Fruit fly (Drosophila melanogaster) whole organism, embryonic: ENCODE results near the gene rgn.

Source experiments
- Bdp1 ChIP-seq: fragments of 200-800 bp; sonication (Bioruptor generic); optimal IDR thresholded peaks from 3 replicates; lab custom pipeline; 2016; ENCODE audit warnings: missing biosample characterization, missing genetic modification characterization
- CG10321 ChIP-seq: fragments of 200-800 bp; sonication (Bioruptor generic); IDR thresholded peaks from 2 replicates; pipeline ENCODE4 v1.3.6; 2022; ENCODE audit warnings: missing biosample characterization, missing genetic modification characterization
- CG13624 ChIP-seq: fragments of 200-800 bp; sonication (Bioruptor generic); optimal IDR thresholded peaks from 2 replicates; lab custom pipeline; 2016; ENCODE audit warnings: missing biosample characterization, missing genetic modification characterization
- CG14710 ChIP-seq: fragments of 200-800 bp; sonication (Bioruptor generic); optimal IDR thresholded peaks from 3 replicates; lab custom pipeline; 2019; ENCODE audit warnings: missing biosample characterization, mild to moderate bottlenecking, missing genetic modification characterization, moderate library complexity
- CG15479 ChIP-seq: fragments of 200-800 bp; sonication (Bioruptor generic); optimal IDR thresholded peaks from 3 replicates; lab custom pipeline; 2019; ENCODE audit warnings: missing biosample characterization, mild to moderate bottlenecking, missing genetic modification characterization, moderate library complexity
- CG1603 ChIP-seq: fragments of 200-800 bp; sonication (Bioruptor generic); optimal IDR thresholded peaks from 2 replicates; lab custom pipeline; 2019; ENCODE audit warnings: missing biosample characterization, mild to moderate bottlenecking, missing genetic modification characterization, moderate library complexity
- CG16779 ChIP-seq: fragments of 200-800 bp; sonication (Bioruptor generic); IDR thresholded peaks from 2 replicates; pipeline ENCODE4 v1.3.6; 2022; ENCODE audit warnings: missing biosample characterization, missing genetic modification characterization
- CG1832 ChIP-seq: fragments of 200-800 bp; sonication (Bioruptor generic); optimal IDR thresholded peaks from 2 replicates; lab custom pipeline; 2017; ENCODE audit warnings: missing biosample characterization, mild to moderate bottlenecking, missing genetic modification characterization, inconsistent platforms
- CG2712 ChIP-seq: fragments of 200-800 bp; optimal IDR thresholded peaks from 3 replicates; lab custom pipeline; 2019; ENCODE audit warnings: missing biosample characterization, mild to moderate bottlenecking, missing genetic modification characterization, moderate library complexity
- CG4360 ChIP-seq: fragments of 200-800 bp; sonication (Bioruptor generic); IDR thresholded peaks from 2 replicates; pipeline ENCODE4 v1.3.6; 2022; ENCODE audit warnings: missing biosample characterization, missing genetic modification characterization
- CG6791 ChIP-seq: fragments of 200-800 bp; sonication (Bioruptor generic); IDR thresholded peaks from 3 replicates; pipeline ENCODE4 v1.3.6; 2022; ENCODE audit warnings: missing biosample characterization, missing genetic modification characterization; ENCODE audit not compliant: partially characterized antibody
- CG9215 ChIP-seq: fragments of 200-800 bp; sonication (Bioruptor generic); IDR thresholded peaks from 2 replicates; pipeline ENCODE4 v1.3.6; 2022; ENCODE audit warnings: missing biosample characterization, missing genetic modification characterization
- CG9797 ChIP-seq: fragments of 200-800 bp; sonication (Bioruptor generic); optimal IDR thresholded peaks from 3 replicates; lab custom pipeline; 2018; ENCODE audit warnings: missing biosample characterization, mild to moderate bottlenecking, missing genetic modification characterization
- Deaf1 ChIP-seq: fragments of 200-800 bp; optimal IDR thresholded peaks from 3 replicates; lab custom pipeline; 2019; ENCODE audit warnings: missing biosample characterization, mild to moderate bottlenecking, missing genetic modification characterization, moderate library complexity
- Dll ChIP-seq: fragments of 200-800 bp; sonication (Bioruptor generic); IDR thresholded peaks from 4 replicates; pipeline ENCODE4 v1.3.6; 2022; ENCODE audit warnings: missing biosample characterization, missing genetic modification characterization; ENCODE audit not compliant: partially characterized antibody
- E2f2 ChIP-seq: fragments of 200-800 bp; sonication (Bioruptor generic); IDR thresholded peaks from 2 replicates; pipeline ENCODE4 v1.3.6; 2022; ENCODE audit warnings: missing biosample characterization, missing genetic modification characterization
- Hey ChIP-seq: fragments of 200-800 bp; sonication (Bioruptor generic); optimal IDR thresholded peaks from 3 replicates; lab custom pipeline; 2018; ENCODE audit warnings: missing biosample characterization, mild to moderate bottlenecking, missing genetic modification characterization
- Kr ChIP-seq: fragments of 200-800 bp; sonication (Bioruptor generic); optimal IDR thresholded peaks from 2 replicates; lab custom pipeline; 2017; ENCODE audit warnings: missing biosample characterization, mild to moderate bottlenecking, missing genetic modification characterization
- Nf-YA ChIP-seq: fragments of 200-800 bp; sonication (Bioruptor generic); IDR thresholded peaks from 2 replicates; pipeline ENCODE4 v1.3.6; 2022; ENCODE audit warnings: missing biosample characterization, missing genetic modification characterization
- Opbp ChIP-seq: fragments of 200-800 bp; sonication (Bioruptor generic); IDR thresholded peaks from 3 replicates; pipeline ENCODE4 v1.3.6; 2022; ENCODE audit warnings: missing biosample characterization, missing genetic modification characterization; ENCODE audit not compliant: partially characterized antibody
- Sry-δ ChIP-seq: fragments of 200-800 bp; sonication (Bioruptor generic); optimal IDR thresholded peaks from 2 replicates; lab custom pipeline; 2016; ENCODE audit warnings: missing biosample characterization, missing genetic modification characterization
- Stat92E ChIP-seq, 3 experiments: fragments of >200 bp in 2 of 3; fragments of 200-800 bp in 1 of 3; sonication (Bioruptor generic) in 1 of 3; optimal IDR thresholded peaks; 2 replicates each; lab custom pipeline; 2017 to 2019; ENCODE audit warnings: missing biosample characterization in 3 of 3, missing genetic modification characterization in 3 of 3, mild to moderate bottlenecking in 1 of 3, moderate library complexity in 1 of 3
- Trl ChIP-seq, 3 experiments: fragments of >200 bp in 2 of 3; fragments of 200-800 bp in 1 of 3; sonication (Bioruptor generic) in 1 of 3; optimal IDR thresholded peaks; 2 replicates in 1 of 3; 3 replicates in 2 of 3; lab custom pipeline; 2016 to 2017; ENCODE audit warnings: missing biosample characterization in 1 of 3, missing genetic modification characterization in 1 of 3
- YL-1 ChIP-seq: fragments of 200-800 bp; sonication (Bioruptor generic); optimal IDR thresholded peaks from 3 replicates; lab custom pipeline; 2017; ENCODE audit warnings: missing biosample characterization, mild to moderate bottlenecking, missing genetic modification characterization
- ara ChIP-seq: fragments of 200-800 bp; sonication (Bioruptor generic); IDR thresholded peaks from 2 replicates; pipeline ENCODE4 v1.3.6; 2022; ENCODE audit warnings: missing biosample characterization, missing genetic modification characterization
- ato ChIP-seq: fragments of 200-800 bp; sonication (Bioruptor generic); IDR thresholded peaks from 2 replicates; pipeline ENCODE4 v1.3.6; 2022; ENCODE audit warnings: missing biosample characterization, missing genetic modification characterization; ENCODE audit not compliant: partially characterized antibody
- cg ChIP-seq: fragments of 200-800 bp; sonication (Bioruptor generic); optimal IDR thresholded peaks from 3 replicates; lab custom pipeline; 2019; ENCODE audit warnings: missing biosample characterization, mild to moderate bottlenecking, missing genetic modification characterization, moderate library complexity
- chinmo ChIP-seq: fragments of 200-800 bp; sonication (Bioruptor generic); IDR thresholded peaks from 4 replicates; pipeline ENCODE4 v1.3.6; 2022; ENCODE audit warnings: missing biosample characterization, missing genetic modification characterization; ENCODE audit not compliant: partially characterized antibody
- dm ChIP-seq: fragments of 200-800 bp; sonication (Bioruptor generic); optimal IDR thresholded peaks from 3 replicates; lab custom pipeline; 2016; ENCODE audit warnings: missing biosample characterization, missing genetic modification characterization
- hb ChIP-seq: fragments of 200-800 bp; sonication (Bioruptor generic); IDR thresholded peaks from 3 replicates; pipeline ENCODE4 v1.3.6; 2022; ENCODE audit warnings: missing biosample characterization, missing genetic modification characterization; ENCODE audit not compliant: partially characterized antibody
- insv ChIP-seq, 2 experiments: fragments of 200-800 bp; sonication (Bioruptor generic); optimal IDR thresholded peaks; 3 replicates each; lab custom pipeline; 2016 to 2018; ENCODE audit warnings: missing biosample characterization in 2 of 2, missing genetic modification characterization in 2 of 2
- kni ChIP-seq: fragments of 200-800 bp; sonication (Bioruptor generic); optimal IDR thresholded peaks from 3 replicates; lab custom pipeline; 2017; ENCODE audit warnings: mild to moderate bottlenecking, missing biosample characterization, missing genetic modification reagents, missing genetic modification characterization
- lmd ChIP-seq: fragments of 200-800 bp; sonication (Bioruptor generic); IDR thresholded peaks from 2 replicates; pipeline ENCODE4 v1.3.6; 2022; ENCODE audit warnings: missing biosample characterization, missing genetic modification characterization
- lov ChIP-seq, 2 experiments: fragments of 200-800 bp in 1 of 2; fragments of >200 bp in 1 of 2; sonication (Bioruptor generic) in 1 of 2; IDR thresholded peaks in 1 of 2; optimal IDR thresholded peaks in 1 of 2; 2 replicates in 1 of 2; 3 replicates in 1 of 2; pipeline versions ENCODE4 v1.3.6 to Lab custom; 2017 to 2022; ENCODE audit warnings: missing biosample characterization in 1 of 2, missing genetic modification characterization in 1 of 2
- nom ChIP-seq: fragments of 200-800 bp; sonication (Bioruptor generic); optimal IDR thresholded peaks from 2 replicates; lab custom pipeline; 2017; ENCODE audit warnings: missing biosample characterization, missing genetic modification characterization, mild to moderate bottlenecking, moderate library complexity, missing genetic modification reagents
- pfk ChIP-seq: fragments of 200-800 bp; sonication (Bioruptor generic); optimal IDR thresholded peaks from 2 replicates; lab custom pipeline; 2018; ENCODE audit warnings: missing biosample characterization, mild to moderate bottlenecking, missing genetic modification characterization, moderate library complexity
- salm ChIP-seq: fragments of 200-800 bp; sonication (Bioruptor generic); optimal IDR thresholded peaks from 2 replicates; lab custom pipeline; 2018; ENCODE audit warnings: missing biosample characterization, mild to moderate bottlenecking, missing genetic modification characterization
- slbo ChIP-seq: fragments of 200-800 bp; sonication (Bioruptor generic); IDR thresholded peaks from 2 replicates; pipeline ENCODE4 v1.3.6; 2022; ENCODE audit warnings: missing biosample characterization, missing genetic modification characterization
- tll ChIP-seq, 2 experiments: fragments of 200-800 bp in 1 of 2; fragments of >200 bp in 1 of 2; sonication (Bioruptor generic) in 1 of 2; optimal IDR thresholded peaks; 2 replicates each; lab custom pipeline; 2017 to 2019; ENCODE audit warnings: missing biosample characterization in 2 of 2, missing genetic modification characterization in 2 of 2, mild to moderate bottlenecking in 1 of 2, moderate library complexity in 1 of 2
- twi ChIP-seq: fragments of 200-800 bp; optimal IDR thresholded peaks from 2 replicates; lab custom pipeline; 2019; ENCODE audit warnings: missing biosample characterization, mild to moderate bottlenecking, missing genetic modification characterization, moderate library complexity
- vvl ChIP-seq: fragments of 200-800 bp; sonication (Bioruptor generic); IDR thresholded peaks from 2 replicates; pipeline ENCODE4 v1.3.6; 2022; ENCODE audit warnings: missing biosample characterization, missing genetic modification characterization
- zf30C ChIP-seq: fragments of 200-800 bp; sonication (Bioruptor generic); optimal IDR thresholded peaks from 3 replicates; lab custom pipeline; 2018; ENCODE audit warnings: missing biosample characterization, mild to moderate bottlenecking, missing genetic modification characterization
- zfh1 ChIP-seq: fragments of 200-800 bp; sonication (Bioruptor generic); IDR thresholded peaks from 3 replicates; pipeline ENCODE4 v1.3.6; 2022; ENCODE audit warnings: missing biosample characterization, missing genetic modification characterization

rgn gene

DNA sequence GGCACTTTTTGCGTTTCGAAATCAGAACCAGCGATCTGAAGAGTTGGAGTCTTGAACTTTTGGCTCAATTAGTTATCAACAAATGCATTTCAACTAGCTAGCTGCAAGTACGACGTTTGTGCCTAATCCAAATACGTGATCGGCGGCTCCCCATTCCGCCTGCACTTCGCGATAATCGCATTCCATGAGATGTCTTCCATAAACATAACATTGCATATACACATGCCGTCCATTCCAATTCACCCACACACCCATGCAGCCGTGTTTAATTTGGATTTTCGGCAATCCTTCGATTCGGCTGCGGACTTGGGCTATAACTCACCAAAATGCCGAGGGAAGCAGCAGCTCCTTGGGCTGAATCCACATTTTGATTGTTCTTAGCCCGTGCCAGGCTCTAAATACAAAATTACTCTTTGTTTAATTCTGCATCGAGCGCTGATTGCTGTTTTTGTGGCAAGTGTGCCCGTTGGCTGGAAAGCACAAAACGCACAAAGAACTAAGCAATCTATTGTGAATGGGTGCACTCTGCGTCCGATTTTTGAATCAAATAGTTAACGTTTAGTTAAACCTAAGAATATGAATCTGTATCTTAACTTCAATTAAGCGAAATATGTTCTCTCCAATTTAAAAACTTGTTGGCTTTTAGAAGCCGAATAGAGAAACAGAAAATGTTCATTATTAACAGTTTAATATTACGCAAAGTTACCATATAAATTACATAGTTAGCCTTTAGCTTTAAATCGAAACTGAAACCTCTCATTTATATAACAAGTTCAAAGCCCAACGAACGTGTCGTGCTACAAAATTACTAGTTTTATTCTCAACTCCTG lies 38.8 kb upstream of the rgn start, which contains the start of the genes Tbc1d8-9 and CG32436 (continued):
- peak; percentile 35 for TF ChIP-seq CG14710 (tag; lab: Kevin White, UChicago)
- TF ChIP-seq dm (GFP tag; lab: Kevin White, UChicago), result peak; percentile 1
- TF ChIP-seq E2f2 (GFP tag; lab: Robert Waterston, UW), result peak; percentile 79
- TF ChIP-seq ara, result no peak
- TF ChIP-seq slbo, result no peak
- no peak for TF ChIP-seq lmd
- no peak for TF ChIP-seq Nf-YA (GFP tag; lab: Robert Waterston, UW)
- peak; percentile 60 for TF ChIP-seq CG1603
- TF ChIP-seq CG9215 (GFP tag; lab: Robert Waterston, UW), result no peak
- TF ChIP-seq Stat92E (GFP tag; optimal IDR thresholded peaks at IDR 0.05; lab: Kevin White, UChicago), result peak in 1 of 3 experiments; percentile 10
- TF ChIP-seq Bdp1, result no peak
- peak; percentile 54; the same call in 2 of the 3 replicates for TF ChIP-seq Opbp (GFP tag; lab: Robert Waterston, UW)
- TF ChIP-seq Sry-δ (GFP tag; lab: Kevin White, UChicago), result peak; percentile 51
- peak; percentile 19; the same call in 1 of the 2 replicates for TF ChIP-seq ato (GFP tag; lab: Robert Waterston, UW)
- no peak for TF ChIP-seq vvl
- TF ChIP-seq zf30C (GFP tag; lab: Kevin White, UChicago), result no peak
- TF ChIP-seq salm (tag; lab: Kevin White, UChicago), result no peak
- no peak for TF ChIP-seq hb (GFP tag; lab: Robert Waterston, UW)
- peak; percentile 100 for TF ChIP-seq CG2712 (tag; lab: Kevin White, UChicago)
- TF ChIP-seq CG16779, result no peak
- TF ChIP-seq CG9797 (GFP tag; lab: Kevin White, UChicago), result peak; percentile 77

DNA sequence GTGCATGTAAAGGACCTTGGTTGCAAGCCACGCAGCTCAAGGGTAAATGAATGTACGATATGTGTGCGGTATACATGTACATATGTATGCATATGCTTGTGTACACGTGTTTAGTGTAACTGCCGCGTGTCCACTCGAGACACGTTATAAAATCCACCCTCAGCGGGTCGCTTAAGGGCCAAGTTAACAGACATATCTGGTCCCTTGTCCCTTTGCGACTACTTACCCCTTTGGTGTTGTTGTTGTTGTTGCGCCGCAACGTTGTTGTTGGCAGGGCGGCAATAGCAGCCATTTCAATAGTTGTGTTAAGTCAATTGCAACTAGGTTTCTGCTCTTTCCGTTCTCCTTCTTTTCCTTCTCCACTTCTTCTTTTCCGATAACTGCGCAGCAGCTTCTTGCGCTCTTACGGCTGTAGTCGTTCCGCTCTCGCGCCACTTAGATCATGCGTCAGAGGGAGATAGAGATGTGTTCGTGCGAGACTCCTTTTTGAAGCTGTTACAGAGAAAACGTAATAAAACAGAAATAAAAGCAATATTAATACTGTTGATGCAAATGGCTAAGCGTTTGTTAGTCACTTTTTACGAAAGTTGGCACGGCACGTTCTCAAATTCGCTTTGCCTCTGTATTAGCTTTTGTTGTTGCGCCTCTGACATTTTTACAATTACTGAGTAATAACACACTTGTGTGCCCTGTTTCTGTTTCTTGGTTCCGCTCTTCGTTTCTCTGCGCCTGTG lies 35.7 kb upstream of the rgn start:
- peak; percentile 58; the same call in 1 of the 3 replicates for TF ChIP-seq CG6791 (GFP tag; lab: Robert Waterston, UW)
- TF ChIP-seq CG15479 (GFP tag; lab: Kevin White, UChicago), result peak; percentile 83
- TF ChIP-seq CG10321, result peak; percentile 84
- TF ChIP-seq zfh1 (GFP tag; lab: Robert Waterston, UW), result no peak
- no peak for TF ChIP-seq hb (GFP tag; lab: Robert Waterston, UW)
- TF ChIP-seq lov (optimal IDR thresholded peaks at IDR 0.05; lab: Kevin White, UChicago), result no peak
- TF ChIP-seq lov (GFP tag; IDR thresholded peaks at IDR 0.05; lab: Robert Waterston, UW), result 0 out of 3 replicates have a peak, but pooled peaks have one; percentile 49
- TF ChIP-seq tll (GFP tag; optimal IDR thresholded peaks at IDR 0.05; lab: Kevin White, UChicago), result peak in 1 of 2 experiments; percentile 81
- peak; percentile 62 for TF ChIP-seq CG13624 (GFP tag; lab: Kevin White, UChicago)
- TF ChIP-seq Kr (GFP tag; lab: Kevin White, UChicago), result peak; percentile 81
- peak; percentile 73 for TF ChIP-seq Deaf1
- TF ChIP-seq Trl (optimal IDR thresholded peaks at IDR 0.05; lab: Kevin White, UChicago), result peak; percentile 37 to 62
- TF ChIP-seq Trl (GFP tag; optimal IDR thresholded peaks at IDR 0.05; lab: Kevin White, UChicago), result no peak
- TF ChIP-seq CG4360 (GFP tag; lab: Robert Waterston, UW), result peak; percentile 93
- peak; percentile 64 for TF ChIP-seq cg (GFP tag; lab: Kevin White, UChicago)
- 0 out of 4 replicates have a peak, but pooled peaks have one; percentile 13 for TF ChIP-seq Dll (GFP tag; lab: Robert Waterston, UW)
- peak; percentile 79 for TF ChIP-seq Hey (tag; lab: Kevin White, UChicago)
- no peak for TF ChIP-seq insv (GFP tag; optimal IDR thresholded peaks at IDR 0.05; lab: Kevin White, UChicago)
- TF ChIP-seq nom (GFP tag; lab: Kevin White, UChicago), result peak; percentile 34
- peak; percentile 24 for TF ChIP-seq YL-1 (GFP tag; lab: Kevin White, UChicago)
- TF ChIP-seq Opbp (GFP tag; lab: Robert Waterston, UW), result 0 out of 3 replicates have a peak, but pooled peaks have one; percentile 30
- peak; percentile 81 for TF ChIP-seq twi (tag; lab: Kevin White, UChicago)
- peak; percentile 53; the same call in 1 of the 4 replicates for TF ChIP-seq chinmo (GFP tag; lab: Robert Waterston, UW)
- peak; percentile 3 for TF ChIP-seq dm (GFP tag; lab: Kevin White, UChicago)
- TF ChIP-seq CG1832, result peak; percentile 67
- peak; percentile 19 for TF ChIP-seq pfk (GFP tag; lab: Kevin White, UChicago)
- TF ChIP-seq kni, result peak; percentile 24
